Fruit fly (Drosophila melanogaster) whole organism, embryonic: ENCODE results near the gene qtc.

ENCODE experiments used
- Abd-B ChIP-seq: fragments of 200-800 bp; sonication (Bioruptor generic); optimal IDR thresholded peaks from 2 replicates; lab custom pipeline; 2018; ENCODE audit warnings: missing biosample characterization, mild to moderate bottlenecking, missing genetic modification characterization, moderate library complexity
- Adf1 ChIP-seq: fragments of 200-800 bp; sonication (Bioruptor generic); IDR thresholded peaks from 2 replicates; pipeline ENCODE4 v1.3.6; 2022; ENCODE audit warnings: missing biosample characterization, missing genetic modification characterization
- Asciz ChIP-seq: fragments of 200-800 bp; sonication (Bioruptor generic); optimal IDR thresholded peaks from 2 replicates; lab custom pipeline; 2017; ENCODE audit warnings: missing biosample characterization, mild to moderate bottlenecking, missing genetic modification characterization, missing genetic modification reagents
- B-H2 ChIP-seq: fragments of 200-800 bp; sonication (Bioruptor generic); optimal IDR thresholded peaks from 2 replicates; lab custom pipeline; 2018; ENCODE audit warnings: missing biosample characterization, mild to moderate bottlenecking, missing genetic modification characterization
- CG10431 ChIP-seq: fragments of 200-800 bp; sonication (Bioruptor generic); optimal IDR thresholded peaks from 3 replicates; lab custom pipeline; 2018; ENCODE audit warnings: missing biosample characterization, mild to moderate bottlenecking, missing genetic modification characterization
- CG11504 ChIP-seq: fragments of 200-800 bp; sonication (Bioruptor generic); optimal IDR thresholded peaks from 3 replicates; lab custom pipeline; 2019; ENCODE audit warnings: missing biosample characterization, mild to moderate bottlenecking, missing genetic modification characterization, moderate library complexity
- CG12071 ChIP-seq: fragments of 200-800 bp; sonication (Bioruptor generic); optimal IDR thresholded peaks from 3 replicates; lab custom pipeline; 2018; ENCODE audit warnings: missing biosample characterization, mild to moderate bottlenecking, missing genetic modification characterization
- CG12104 ChIP-seq: fragments of 200-800 bp; sonication (Bioruptor generic); optimal IDR thresholded peaks from 3 replicates; lab custom pipeline; 2016; ENCODE audit warnings: missing biosample characterization, missing genetic modification characterization
- CG13296 ChIP-seq: fragments of 200-800 bp; sonication (Bioruptor generic); optimal IDR thresholded peaks from 3 replicates; lab custom pipeline; 2018; ENCODE audit warnings: missing biosample characterization, mild to moderate bottlenecking, missing genetic modification characterization
- CG14667 ChIP-seq: fragments of 200-800 bp; sonication (Bioruptor generic); IDR thresholded peaks from 2 replicates; pipeline ENCODE4 v1.3.6; 2022; ENCODE audit warnings: missing biosample characterization, missing genetic modification characterization
- CG14860 ChIP-seq: fragments of 200-800 bp; sonication (Bioruptor generic); IDR thresholded peaks from 3 replicates; pipeline ENCODE4 v1.3.6; 2022; ENCODE audit warnings: missing biosample characterization, missing genetic modification characterization; ENCODE audit not compliant: partially characterized antibody
- CG15073 ChIP-seq: fragments of 200-800 bp; sonication (Bioruptor generic); optimal IDR thresholded peaks from 2 replicates; lab custom pipeline; 2016; ENCODE audit warnings: missing biosample characterization, missing genetic modification characterization
- CG17385 ChIP-seq: fragments of 200-800 bp; sonication (Bioruptor generic); optimal IDR thresholded peaks from 3 replicates; lab custom pipeline; 2018; ENCODE audit warnings: missing biosample characterization, mild to moderate bottlenecking, missing genetic modification characterization
- CG17829 ChIP-seq: fragments of 200-800 bp; optimal IDR thresholded peaks from 2 replicates; lab custom pipeline; 2019; ENCODE audit warnings: missing biosample characterization, mild to moderate bottlenecking, missing genetic modification characterization, moderate library complexity
- CG18599 ChIP-seq: fragments of 200-800 bp; sonication (Bioruptor generic); optimal IDR thresholded peaks from 3 replicates; lab custom pipeline; 2017; ENCODE audit warnings: missing biosample characterization, missing genetic modification characterization, mild to moderate bottlenecking, moderate library complexity, missing genetic modification reagents
- CG2678 ChIP-seq: fragments of 200-800 bp; sonication (Bioruptor generic); optimal IDR thresholded peaks from 3 replicates; lab custom pipeline; 2019; ENCODE audit warnings: missing biosample characterization, mild to moderate bottlenecking, missing genetic modification characterization, moderate library complexity
- CG30020 ChIP-seq: fragments of 200-800 bp; optimal IDR thresholded peaks from 2 replicates; lab custom pipeline; 2019; ENCODE audit warnings: missing biosample characterization, mild to moderate bottlenecking, missing genetic modification characterization, moderate library complexity
- CG31365 ChIP-seq: fragments of 200-800 bp; sonication (Bioruptor generic); optimal IDR thresholded peaks from 2 replicates; lab custom pipeline; 2018; ENCODE audit warnings: missing biosample characterization, mild to moderate bottlenecking, missing genetic modification characterization
- CG3281 ChIP-seq: fragments of 200-800 bp; sonication (Bioruptor generic); optimal IDR thresholded peaks from 3 replicates; lab custom pipeline; 2017; ENCODE audit warnings: missing biosample characterization, mild to moderate bottlenecking, missing genetic modification characterization
- CG3838 ChIP-seq: fragments of 200-800 bp; sonication (Bioruptor generic); optimal IDR thresholded peaks from 3 replicates; lab custom pipeline; 2016; ENCODE audit warnings: missing biosample characterization, missing genetic modification characterization
- CG5180 ChIP-seq: fragments of 200-800 bp; sonication (Bioruptor generic); optimal IDR thresholded peaks from 3 replicates; lab custom pipeline; 2017; ENCODE audit warnings: missing biosample characterization, missing genetic modification characterization, mild to moderate bottlenecking, moderate library complexity, missing genetic modification reagents
- CG5245 ChIP-seq: fragments of 200-800 bp; sonication (Bioruptor generic); optimal IDR thresholded peaks from 3 replicates; lab custom pipeline; 2016; ENCODE audit warnings: missing biosample characterization, missing genetic modification characterization
- CkIIα-i1 ChIP-seq: fragments of 200-800 bp; sonication (Bioruptor generic); IDR thresholded peaks from 2 replicates; pipeline ENCODE4 v1.3.6; 2022; ENCODE audit warnings: missing biosample characterization, missing genetic modification characterization
- CrebB ChIP-seq: fragments of 200-800 bp; sonication (Bioruptor generic); optimal IDR thresholded peaks from 3 replicates; lab custom pipeline; 2018; ENCODE audit warnings: missing biosample characterization, mild to moderate bottlenecking, missing genetic modification characterization
- Dbx ChIP-seq: fragments of 200-800 bp; sonication (Bioruptor generic); IDR thresholded peaks from 3 replicates; pipeline ENCODE4 v1.3.6; 2022; ENCODE audit warnings: missing biosample characterization, missing genetic modification characterization
- E2f1 ChIP-seq: fragments of 200-800 bp; sonication (Bioruptor generic); IDR thresholded peaks from 2 replicates; pipeline ENCODE4 v1.3.6; 2022; ENCODE audit warnings: missing biosample characterization, missing genetic modification characterization
- Ets97D ChIP-seq: fragments of 200-800 bp; sonication (Bioruptor generic); optimal IDR thresholded peaks from 3 replicates; lab custom pipeline; 2016; ENCODE audit warnings: missing biosample characterization, missing genetic modification characterization
- Fer1 ChIP-seq: fragments of 200-800 bp; sonication (Bioruptor generic); optimal IDR thresholded peaks from 2 replicates; lab custom pipeline; 2017; ENCODE audit warnings: missing biosample characterization, mild to moderate bottlenecking, missing genetic modification characterization
- HmgZ ChIP-seq: fragments of 200-800 bp; sonication (Bioruptor generic); optimal IDR thresholded peaks from 2 replicates; lab custom pipeline; 2018; ENCODE audit warnings: missing biosample characterization, mild to moderate bottlenecking, missing genetic modification characterization
- Hmr ChIP-seq: fragments of 200-800 bp; sonication (Bioruptor generic); optimal IDR thresholded peaks from 3 replicates; lab custom pipeline; 2017; ENCODE audit warnings: mild to moderate bottlenecking, missing biosample characterization, missing genetic modification reagents, missing genetic modification characterization
- Med ChIP-seq: fragments of 200-800 bp; sonication (Bioruptor generic); peaks from one replicate; lab custom pipeline; 2016; ENCODE audit warnings: missing biosample characterization, missing genetic modification characterization, mild to moderate bottlenecking, inconsistent platforms, moderate library complexity
- Meics ChIP-seq: fragments of 200-800 bp; sonication (Bioruptor generic); optimal IDR thresholded peaks from 2 replicates; lab custom pipeline; 2017; ENCODE audit warnings: missing biosample characterization, mild to moderate bottlenecking, missing genetic modification characterization
- Mrtf ChIP-seq: fragments of 200-800 bp; sonication (Bioruptor generic); IDR thresholded peaks from 3 replicates; pipeline ENCODE4 v1.3.6; 2022; ENCODE audit warnings: missing biosample characterization, missing genetic modification characterization
- NfI ChIP-seq: fragments of 200-800 bp; sonication (Bioruptor generic); optimal IDR thresholded peaks from 3 replicates; lab custom pipeline; 2018; ENCODE audit warnings: missing biosample characterization, mild to moderate bottlenecking, missing genetic modification characterization, moderate library complexity
- Ptx1 ChIP-seq: fragments of 200-800 bp; sonication (Bioruptor generic); IDR thresholded peaks from 2 replicates; pipeline ENCODE4 v1.3.6; 2022; ENCODE audit warnings: missing biosample characterization, missing genetic modification characterization
- Sry-δ ChIP-seq: fragments of 200-800 bp; sonication (Bioruptor generic); optimal IDR thresholded peaks from 2 replicates; lab custom pipeline; 2016; ENCODE audit warnings: missing biosample characterization, missing genetic modification characterization
- btn ChIP-seq: fragments of 200-800 bp; sonication (Bioruptor generic); optimal IDR thresholded peaks from 2 replicates; lab custom pipeline; 2016; ENCODE audit warnings: missing biosample characterization, missing genetic modification characterization
- caup ChIP-seq: fragments of 200-800 bp; sonication (Bioruptor generic); optimal IDR thresholded peaks from 3 replicates; lab custom pipeline; 2017; ENCODE audit warnings: missing biosample characterization, mild to moderate bottlenecking, missing genetic modification characterization, moderate library complexity; ENCODE audit not compliant: severe bottlenecking
- cwo ChIP-seq: fragments of 200-800 bp; sonication (Bioruptor generic); optimal IDR thresholded peaks from 3 replicates; lab custom pipeline; 2017; ENCODE audit warnings: missing biosample characterization, missing genetic modification characterization, mild to moderate bottlenecking, moderate library complexity, missing genetic modification reagents
- dmrt99B ChIP-seq: fragments of 200-800 bp; sonication (Bioruptor generic); optimal IDR thresholded peaks from 2 replicates; lab custom pipeline; 2018; ENCODE audit warnings: missing biosample characterization, mild to moderate bottlenecking, missing genetic modification characterization, moderate library complexity
- fd64A ChIP-seq: fragments of 200-800 bp; sonication (Bioruptor generic); optimal IDR thresholded peaks from 3 replicates; lab custom pipeline; 2018; ENCODE audit warnings: missing biosample characterization, mild to moderate bottlenecking, missing genetic modification characterization
- gsb-n ChIP-seq: fragments of 200-800 bp; sonication (Bioruptor generic); optimal IDR thresholded peaks from 3 replicates; lab custom pipeline; 2018; ENCODE audit warnings: missing biosample characterization, mild to moderate bottlenecking, missing genetic modification characterization
- kah ChIP-seq: fragments of 200-800 bp; sonication (Bioruptor generic); optimal IDR thresholded peaks from 2 replicates; lab custom pipeline; 2018; ENCODE audit warnings: missing biosample characterization, mild to moderate bottlenecking, missing genetic modification characterization
- kni ChIP-seq: fragments of 200-800 bp; sonication (Bioruptor generic); optimal IDR thresholded peaks from 3 replicates; lab custom pipeline; 2017; ENCODE audit warnings: mild to moderate bottlenecking, missing biosample characterization, missing genetic modification reagents, missing genetic modification characterization
- nerfin-1 ChIP-seq: fragments of 200-800 bp; sonication (Bioruptor generic); optimal IDR thresholded peaks from 3 replicates; lab custom pipeline; 2019; ENCODE audit warnings: missing biosample characterization, mild to moderate bottlenecking, missing genetic modification characterization, moderate library complexity
- ranshi ChIP-seq: fragments of 200-800 bp; sonication (Bioruptor generic); IDR thresholded peaks from 2 replicates; pipeline ENCODE4 v1.3.6; 2022; ENCODE audit warnings: missing biosample characterization, missing genetic modification characterization
- row ChIP-seq: fragments of 200-800 bp; sonication (Bioruptor generic); IDR thresholded peaks from 3 replicates; pipeline ENCODE4 v1.3.6; 2022; ENCODE audit warnings: missing biosample characterization, missing genetic modification characterization
- slou ChIP-seq: fragments of 200-800 bp; sonication (Bioruptor generic); optimal IDR thresholded peaks from 3 replicates; lab custom pipeline; 2016; ENCODE audit warnings: missing biosample characterization, missing genetic modification characterization
- tio ChIP-seq: fragments of 200-800 bp; sonication (Bioruptor generic); optimal IDR thresholded peaks from 2 replicates; lab custom pipeline; 2017; ENCODE audit warnings: missing biosample characterization, missing genetic modification characterization, inconsistent platforms
- unpg ChIP-seq: fragments of 200-800 bp; sonication (Bioruptor generic); optimal IDR thresholded peaks from 3 replicates; lab custom pipeline; 2018; ENCODE audit warnings: missing biosample characterization, mild to moderate bottlenecking, missing genetic modification characterization, moderate library complexity
- yki ChIP-seq: fragments of >200 bp; optimal IDR thresholded peaks from 3 replicates; lab custom pipeline; 2018

The qtc gene

DNA sequence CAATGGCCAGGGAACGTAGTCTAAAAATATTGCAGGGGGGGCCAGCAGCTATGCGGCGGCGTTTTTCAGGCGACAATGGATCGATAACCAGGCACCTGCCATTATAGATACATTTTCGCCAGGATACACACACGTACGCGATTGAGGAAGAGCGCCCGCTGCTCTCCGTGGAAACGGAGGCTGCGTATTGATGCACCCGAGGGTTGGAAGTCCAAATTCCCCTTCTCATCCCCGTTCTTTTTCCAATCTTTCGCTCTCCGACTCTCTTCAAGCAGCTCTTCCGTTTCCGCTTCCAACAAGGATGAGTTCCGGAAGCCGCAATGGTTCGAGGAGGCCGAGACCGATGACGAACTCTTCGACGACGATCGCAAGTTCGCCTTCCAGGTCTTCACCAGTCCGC is 36.1 kb downstream of the qtc start (continued):
- TF ChIP-seq Adf1: no peak
- TF ChIP-seq yki (lab: Kevin White, UChicago): no peak
- TF ChIP-seq CG11504 (tag; lab: Kevin White, UChicago): peak; percentile 12
- TF ChIP-seq CG3838 (GFP tag; lab: Kevin White, UChicago): no peak
- TF ChIP-seq Abd-B (GFP tag; lab: Kevin White, UChicago): no peak
- TF ChIP-seq Dbx (GFP tag; lab: Robert Waterston, UW): peak; percentile 27; the same call in 1 of the 3 replicates
- TF ChIP-seq CG31365 (tag; lab: Kevin White, UChicago): peak; percentile 69
- no peak for TF ChIP-seq row (GFP tag; lab: Robert Waterston, UW)
- no peak for TF ChIP-seq tio (GFP tag; lab: Kevin White, UChicago)
- no peak for TF ChIP-seq Mrtf (GFP tag; lab: Robert Waterston, UW)
- TF ChIP-seq CG5180 (GFP tag; lab: Kevin White, UChicago): peak; percentile 45
- peak; percentile 69 for TF ChIP-seq Meics (GFP tag; lab: Kevin White, UChicago)
- TF ChIP-seq Asciz (GFP tag; lab: Kevin White, UChicago): peak; percentile 14
- no peak for TF ChIP-seq CG5245 (GFP tag; lab: Kevin White, UChicago)
- TF ChIP-seq ranshi: peak; percentile 17; the same call in 1 of the 2 replicates
- peak; percentile 24 for TF ChIP-seq CG2678 (tag; lab: Kevin White, UChicago)
- peak; percentile 78 for TF ChIP-seq CG13296 (GFP tag; lab: Kevin White, UChicago)
- TF ChIP-seq E2f1 (GFP tag; lab: Robert Waterston, UW): no peak
- TF ChIP-seq CG12104 (GFP tag; lab: Kevin White, UChicago): no peak
- peak; percentile 55 for TF ChIP-seq Hmr (GFP tag; lab: Kevin White, UChicago)
- no peak for TF ChIP-seq CG17829 (tag; lab: Kevin White, UChicago)
- TF ChIP-seq CG17385 (GFP tag; lab: Kevin White, UChicago): peak; percentile 36
- TF ChIP-seq CG14667 (GFP tag; lab: Robert Waterston, UW): no peak
- TF ChIP-seq NfI (GFP tag; lab: Kevin White, UChicago): peak; percentile 40
- no peak for TF ChIP-seq CG30020 (tag; lab: Kevin White, UChicago)
- TF ChIP-seq Med (GFP tag; lab: Kevin White, UChicago): peak; percentile 80
- TF ChIP-seq caup (GFP tag; lab: Kevin White, UChicago): peak; percentile 72
- no peak for TF ChIP-seq Sry-δ (GFP tag; lab: Kevin White, UChicago)
- no peak for TF ChIP-seq gsb-n
- peak; percentile 53 for TF ChIP-seq nerfin-1
- peak; percentile 51 for TF ChIP-seq kni (GFP tag; lab: Kevin White, UChicago)
- TF ChIP-seq CG10431: peak; percentile 52
- peak; percentile 33 for TF ChIP-seq CrebB (tag; lab: Kevin White, UChicago)
- TF ChIP-seq CG18599: peak; percentile 81
- TF ChIP-seq Fer1 (GFP tag; lab: Kevin White, UChicago): peak; percentile 86
- no peak for TF ChIP-seq HmgZ
- peak; percentile 92 for TF ChIP-seq Ets97D (GFP tag; lab: Kevin White, UChicago)
- peak; percentile 69 for TF ChIP-seq CG3281 (GFP tag; lab: Kevin White, UChicago)
- peak; percentile 86 for TF ChIP-seq CG12071
- TF ChIP-seq unpg (GFP tag; lab: Kevin White, UChicago): peak; percentile 24
- TF ChIP-seq Ptx1 (GFP tag; lab: Robert Waterston, UW): no peak
- TF ChIP-seq slou: no peak
- no peak for TF ChIP-seq CkIIα-i1 (GFP tag; lab: Robert Waterston, UW)
- TF ChIP-seq btn (GFP tag; lab: Kevin White, UChicago): no peak
- TF ChIP-seq B-H2 (GFP tag; lab: Kevin White, UChicago): peak; percentile 64
- TF ChIP-seq kah (GFP tag; lab: Kevin White, UChicago): peak; percentile 41
- TF ChIP-seq dmrt99B: peak; percentile 6
- TF ChIP-seq fd64A: peak; percentile 13
- TF ChIP-seq cwo (GFP tag; lab: Kevin White, UChicago): peak; percentile 39
- TF ChIP-seq CG14860 (GFP tag; lab: Robert Waterston, UW): no peak
- TF ChIP-seq CG15073: no peak
